Worm (Caenorhabditis elegans): Measurements from ENCODE around the gene F07H5.13.

F07H5.13 gene

ce11 chrII:8746298-8746775, 44.0 kb upstream of the F07H5.13 start:
- TF ChIP-seq F33H1.4 (GFP tag; IDR thresholded peaks at IDR 0.05): no peak
- 0 out of 2 replicates have a peak, but pooled peaks have one; percentile 16 for TF ChIP-seq egl-44 (GFP tag; IDR thresholded peaks at IDR 0.05)
- 0 out of 2 replicates have a peak, but pooled peaks have one; percentile 48 for TF ChIP-seq F37B4.10 (GFP tag; IDR thresholded peaks at IDR 0.05)
- no peak for TF ChIP-seq zfh-2 (GFP tag; conservative IDR thresholded peaks at IDR 0.05)
- peak; percentile 45 for TF ChIP-seq T26A5.8 (tag; optimal IDR thresholded peaks at IDR 0.05)
- TF ChIP-seq die-1 (tag; optimal IDR thresholded peaks at IDR 0.05): peak; percentile 13
- TF ChIP-seq repo-1 (tag; optimal IDR thresholded peaks at IDR 0.05): peak; percentile 92
- peak; percentile 56 for TF ChIP-seq ZK185.1 (tag; optimal IDR thresholded peaks at IDR 0.05; ENCODE audit: poor library complexity, severe bottlenecking)
- peak; percentile 20 for TF ChIP-seq F57A8.1 (GFP tag; optimal IDR thresholded peaks at IDR 0.05)
- TF ChIP-seq T07F8.4 (tag; optimal IDR thresholded peaks at IDR 0.05): no peak
- no peak for TF ChIP-seq ceh-91 (GFP tag; IDR thresholded peaks at IDR 0.05)
- TF ChIP-seq F55B11.4 (tag; optimal IDR thresholded peaks at IDR 0.05; ENCODE audit: borderline replicate concordance, insufficient read depth): no peak
- peak; percentile 8 for TF ChIP-seq lin-54 (GFP tag; optimal IDR thresholded peaks at IDR 0.05)
- TF ChIP-seq Y95B8A.8 (GFP tag; IDR thresholded peaks at IDR 0.05): peak; percentile 59; the same call in 1 of the 2 replicates
- TF ChIP-seq fkh-3 (tag; optimal IDR thresholded peaks at IDR 0.05): peak; percentile 31
- no peak for TF ChIP-seq egrh-3 (GFP tag; IDR thresholded peaks at IDR 0.05)
- no peak for TF ChIP-seq rpc-1 (optimal IDR thresholded peaks at IDR 0.05)
- no peak for TF ChIP-seq rpc-1 (tag; optimal IDR thresholded peaks at IDR 0.05)
- TF ChIP-seq attf-5 (GFP tag; optimal IDR thresholded peaks at IDR 0.05): peak; percentile 29
- no peak for TF ChIP-seq ztf-3 (GFP tag; optimal IDR thresholded peaks at IDR 0.05)
- no peak for TF ChIP-seq F49E8.2 (tag; optimal IDR thresholded peaks at IDR 0.05; ENCODE audit: insufficient read depth)
- TF ChIP-seq lir-1 (GFP tag; conservative IDR thresholded peaks at IDR 0.05): no peak
- TF ChIP-seq K11D2.4 (GFP tag; IDR thresholded peaks at IDR 0.05): peak; percentile 44
- TF ChIP-seq ztf-25 (GFP tag; IDR thresholded peaks at IDR 0.05): 0 out of 2 replicates have a peak, but pooled peaks have one; percentile 52
- TF ChIP-seq B0336.3 (GFP tag; IDR thresholded peaks at IDR 0.05): peak; percentile 70
- TF ChIP-seq Y79H2A.3 (GFP tag; conservative IDR thresholded peaks at IDR 0.05): 0 out of 2 replicates have a peak, but pooled peaks have one; percentile 6
- peak; percentile 29 for TF ChIP-seq F57C9.4 (tag; optimal IDR thresholded peaks at IDR 0.05)
- TF ChIP-seq let-607 (tag; optimal IDR thresholded peaks at IDR 0.05): peak in 1 of 2 experiments; percentile 51
- peak; percentile 23; the same call in 1 of the 2 replicates for TF ChIP-seq hmg-1.2 (GFP tag; IDR thresholded peaks at IDR 0.05)
- TF ChIP-seq snpc-4 (GFP tag; optimal IDR thresholded peaks at IDR 0.05): no peak
- no peak for TF ChIP-seq snpc-4 (tag; optimal IDR thresholded peaks at IDR 0.05)
- no peak for TF ChIP-seq ceh-79 (tag; optimal IDR thresholded peaks at IDR 0.05)
- peak; percentile 77 for TF ChIP-seq zim-3 (tag; optimal IDR thresholded peaks at IDR 0.05)
- no peak; the same call in 1 of the 2 replicates for TF ChIP-seq ekl-4 (GFP tag; IDR thresholded peaks at IDR 0.05)
- TF ChIP-seq Y53G8AR.9 (GFP tag; conservative IDR thresholded peaks at IDR 0.05): peak; percentile 79; the same call in 1 of the 2 replicates
- no peak for TF ChIP-seq dpl-1 (GFP tag; optimal IDR thresholded peaks at IDR 0.05)
- peak; percentile 52 for TF ChIP-seq tlf-1 (GFP tag; optimal IDR thresholded peaks at IDR 0.05)
- TF ChIP-seq F52B5.7 (tag; optimal IDR thresholded peaks at IDR 0.05): peak; percentile 24
- TF ChIP-seq mes-4 (tag; optimal IDR thresholded peaks at IDR 0.05): no peak
- peak; percentile 37 for TF ChIP-seq gei-17 (GFP tag; optimal IDR thresholded peaks at IDR 0.05)
- no peak for TF ChIP-seq dpff-1 (tag; optimal IDR thresholded peaks at IDR 0.05)
- TF ChIP-seq madf-6 (GFP tag; IDR thresholded peaks at IDR 0.05): no peak
- peak; percentile 70 for TF ChIP-seq ets-4 (GFP tag; optimal IDR thresholded peaks at IDR 0.05)
- no peak for TF ChIP-seq lin-40 (tag; optimal IDR thresholded peaks at IDR 0.05)
- no peak for TF ChIP-seq pha-4 (tag; optimal IDR thresholded peaks at IDR 0.05)
- peak; percentile 52 for TF ChIP-seq cebp-1 (GFP tag; IDR thresholded peaks at IDR 0.05)
- peak; percentile 66 for TF ChIP-seq cebp-1 (tag; optimal IDR thresholded peaks at IDR 0.05)
- peak; percentile 52; the same call in 1 of the 2 replicates for TF ChIP-seq dox-1 (GFP tag; IDR thresholded peaks at IDR 0.05)
- TF ChIP-seq nhr-90 (tag; optimal IDR thresholded peaks at IDR 0.05): no peak
